Worm (Caenorhabditis elegans) whole organism, dauer: ENCODE results near the gene cyp-25A3.
"Not testable (repeated sequence)": the region's sequence is repeated elsewhere in the genome, so short reads cannot be mapped to it uniquely, and the experiment has no call there.

Source experiments
- unc-62 ChIP-seq: sonication (generic microtip); optimal IDR thresholded peaks from 2 replicates; lab custom pipeline; 2017; ENCODE audit warnings: missing biosample characterization, missing genetic modification reagents, missing genetic modification characterization

The cyp-25A3 gene

ce11 chrIII:3863814-3864507 is 24.4 kb upstream of the cyp-25A3 start, which contains the start of gene acs-19:
Gene acs-19 (plus strand): TSS chrIII:3864489.
- TF ChIP-seq unc-62 (GFP tag; lab: Kevin White, UChicago) = no peak

- no peak for TF ChIP-seq unc-62 (GFP tag; lab: Kevin White, UChicago)
Measured at ce11 chrIII:3862918-3863385, 23.4 kb upstream of the cyp-25A3 start, which contains the start of gene brc-1. Gene brc-1 (minus strand): TSS chrIII:3862968.

ce11 chrIII:3852030-3852579 is 12.6 kb upstream of the cyp-25A3 start, which contains the start of gene cyp-25A4:
Gene cyp-25A4 (minus strand): TSS chrIII:3852080.
- not testable (repeated sequence) for TF ChIP-seq unc-62 (GFP tag; lab: Kevin White, UChicago)

- not testable (repeated sequence) for TF ChIP-seq unc-62 (GFP tag; lab: Kevin White, UChicago)
Measured at ce11 chrIII:3844746-3845145, 5.2 kb upstream of the cyp-25A3 start, which contains the start of gene maph-1.3. Gene maph-1.3 (plus strand): TSS chrIII:3844893.

- not testable (repeated sequence) for TF ChIP-seq unc-62 (GFP tag; lab: Kevin White, UChicago)
Measured at ce11 chrIII:3843514-3843913, 4.0 kb upstream of the cyp-25A3 start, which contains the start of gene C36A4.4. Gene C36A4.4 (minus strand): TSS chrIII:3843614.

ce11 chrIII:3840279-3840678 is 744 bp upstream of the cyp-25A3 start, which contains the start of gene C36A4.11:
Gene C36A4.11 (plus strand): TSS chrIII:3840579.
- TF ChIP-seq unc-62 (GFP tag; lab: Kevin White, UChicago) = not testable (repeated sequence)

- no peak for TF ChIP-seq unc-62 (GFP tag; lab: Kevin White, UChicago)
Measured at ce11 chrIII:3834800-3835271, 4.7 kb downstream of the cyp-25A3 start, which contains the start of gene cyp-25A2. Gene cyp-25A2 (plus strand): TSS chrIII:3835221.

ce11 chrIII:3832291-3832690 is 7.2 kb downstream of the cyp-25A3 start, which contains the start of gene cyp-25A1:
Gene cyp-25A1 (plus strand): TSS chrIII:3832591.
- TF ChIP-seq unc-62 (GFP tag; lab: Kevin White, UChicago) = no peak

ce11 chrIII:3831798-3832197 is 7.7 kb downstream of the cyp-25A3 start:
- no peak for TF ChIP-seq unc-62 (GFP tag; lab: Kevin White, UChicago)

ce11 chrIII:3831381-3831780 is 8.2 kb downstream of the cyp-25A3 start, which contains the start of gene C36A4.10:
Gene C36A4.10 (minus strand): TSS chrIII:3831481.
- no peak for TF ChIP-seq unc-62 (GFP tag; lab: Kevin White, UChicago)

ce11 chrIII:3829105-3829504 is 10.4 kb downstream of the cyp-25A3 start, which contains the start of gene cnnm-5:
Gene cnnm-5 (minus strand): TSS chrIII:3829205.
- no peak for TF ChIP-seq unc-62 (GFP tag; lab: Kevin White, UChicago)

- TF ChIP-seq unc-62 (GFP tag; lab: Kevin White, UChicago) = no peak
Measured at ce11 chrIII:3821969-3822453, 17.5 kb downstream of the cyp-25A3 start, which contains the start of gene amx-1. Gene amx-1 (plus strand): TSS chrIII:3822403.

ce11 chrIII:3820134-3820533 is 19.4 kb downstream of the cyp-25A3 start:
- no peak for TF ChIP-seq unc-62 (GFP tag; lab: Kevin White, UChicago)

- TF ChIP-seq unc-62 (GFP tag; lab: Kevin White, UChicago) = no peak
Measured at ce11 chrIII:3819579-3819978, 20.0 kb downstream of the cyp-25A3 start, which contains the start of gene dpy-27. Gene dpy-27 (minus strand): TSS chrIII:3819679.

- TF ChIP-seq unc-62 (GFP tag; lab: Kevin White, UChicago) = no peak
Measured at ce11 chrIII:3814421-3814820, 25.1 kb downstream of the cyp-25A3 start.
